Fruit fly (Drosophila melanogaster) whole organism, pupa: ENCODE data around the gene CG10958.

Experiments
- CG10348 ChIP-seq: fragments of 200-800 bp; sonication (Bioruptor generic); IDR thresholded peaks from 2 replicates; pipeline ENCODE4 v1.3.6; 2022; ENCODE audit warnings: missing biosample characterization, missing genetic modification characterization
- CG12605 ChIP-seq: fragments of 200-800 bp; sonication (Bioruptor generic); IDR thresholded peaks from 2 replicates; pipeline ENCODE4 v1.3.6; 2022; ENCODE audit warnings: missing biosample characterization, missing genetic modification characterization
- CG13204 ChIP-seq: fragments of 200-800 bp; sonication (Bioruptor generic); optimal IDR thresholded peaks from 2 replicates; lab custom pipeline; 2018; ENCODE audit warnings: missing biosample characterization, mild to moderate bottlenecking, missing genetic modification characterization, moderate library complexity
- CG14655 ChIP-seq: fragments of 200-800 bp; sonication (Bioruptor generic); optimal IDR thresholded peaks from 3 replicates; lab custom pipeline; 2017; ENCODE audit warnings: mild to moderate bottlenecking, missing biosample characterization, missing genetic modification reagents, missing genetic modification characterization
- CG15710 ChIP-seq: fragments of 200-800 bp; sonication (Bioruptor generic); optimal IDR thresholded peaks from 2 replicates; lab custom pipeline; 2018; ENCODE audit warnings: missing biosample characterization, mild to moderate bottlenecking, missing genetic modification characterization, moderate library complexity
- CG17806 ChIP-seq: fragments of 200-800 bp; sonication (Bioruptor generic); optimal IDR thresholded peaks from 2 replicates; lab custom pipeline; 2018; ENCODE audit warnings: missing biosample characterization, mild to moderate bottlenecking, missing genetic modification characterization, moderate library complexity
- CG32121 ChIP-seq: fragments of 200-800 bp; sonication (Bioruptor generic); IDR thresholded peaks from 2 replicates; pipeline ENCODE4 v1.3.6; 2022; ENCODE audit warnings: missing biosample characterization, missing genetic modification characterization
- CG34367 ChIP-seq: fragments of 200-800 bp; sonication (Bioruptor generic); optimal IDR thresholded peaks from 2 replicates; lab custom pipeline; 2018; ENCODE audit warnings: missing biosample characterization, mild to moderate bottlenecking, missing genetic modification characterization
- CG4496 ChIP-seq: fragments of 200-800 bp; sonication (Bioruptor generic); IDR thresholded peaks from 3 replicates; pipeline ENCODE4 v1.3.6; 2022; ENCODE audit warnings: missing biosample characterization, missing genetic modification characterization
- CG8159 ChIP-seq: fragments of 200-800 bp; sonication (Bioruptor generic); optimal IDR thresholded peaks from 3 replicates; lab custom pipeline; 2018; ENCODE audit warnings: missing biosample characterization, mild to moderate bottlenecking, missing genetic modification characterization, moderate library complexity
- CG8301 ChIP-seq: fragments of 200-800 bp; sonication (Bioruptor generic); optimal IDR thresholded peaks from 2 replicates; lab custom pipeline; 2018; ENCODE audit warnings: missing biosample characterization, mild to moderate bottlenecking, missing genetic modification characterization
- CG9948 ChIP-seq: fragments of 200-800 bp; sonication (Bioruptor generic); optimal IDR thresholded peaks from 2 replicates; lab custom pipeline; 2018; ENCODE audit warnings: missing biosample characterization, mild to moderate bottlenecking, missing genetic modification characterization, moderate library complexity
- D1 ChIP-seq: fragments of 200-800 bp; sonication (Bioruptor generic); optimal IDR thresholded peaks from 2 replicates; lab custom pipeline; 2018; ENCODE audit warnings: missing biosample characterization, mild to moderate bottlenecking, missing genetic modification characterization, moderate library complexity
- EcR ChIP-seq: fragments of 200-800 bp; sonication (Bioruptor generic); optimal IDR thresholded peaks from 3 replicates; lab custom pipeline; 2019; ENCODE audit warnings: missing biosample characterization, missing genetic modification characterization, mild to moderate bottlenecking, moderate library complexity, missing genetic modification reagents
- Ets98B ChIP-seq: fragments of 200-800 bp; sonication (Bioruptor generic); IDR thresholded peaks from 2 replicates; pipeline ENCODE4 v1.3.6; 2022; ENCODE audit warnings: missing biosample characterization, missing genetic modification characterization
- Pif1A ChIP-seq: fragments of 200-800 bp; sonication (Bioruptor generic); optimal IDR thresholded peaks from 3 replicates; lab custom pipeline; 2016; ENCODE audit warnings: missing biosample characterization, missing genetic modification characterization
- Pif1B ChIP-seq: fragments of 200-800 bp; sonication (Bioruptor generic); optimal IDR thresholded peaks from 3 replicates; lab custom pipeline; 2016; ENCODE audit warnings: missing biosample characterization, missing genetic modification characterization
- Snoo ChIP-seq: fragments of 200-800 bp; sonication (Bioruptor generic); optimal IDR thresholded peaks from 3 replicates; lab custom pipeline; 2017; ENCODE audit warnings: missing biosample characterization, mild to moderate bottlenecking, missing genetic modification characterization, inconsistent platforms
- fd96Ca ChIP-seq: fragments of 200-800 bp; sonication (Bioruptor generic); IDR thresholded peaks from 3 replicates; pipeline ENCODE4 v1.3.6; 2022; ENCODE audit warnings: missing biosample characterization, missing genetic modification characterization
- gl ChIP-seq: fragments of 200-800 bp; sonication (Bioruptor generic); optimal IDR thresholded peaks from 2 replicates; lab custom pipeline; 2018; ENCODE audit warnings: missing biosample characterization, mild to moderate bottlenecking, missing genetic modification characterization
- rn ChIP-seq: fragments of 200-800 bp; sonication (Bioruptor generic); IDR thresholded peaks from 2 replicates; pipeline ENCODE4 v1.3.6; 2022; ENCODE audit warnings: missing biosample characterization, missing genetic modification characterization

Gene CG10958

dm6 chrX:8115343-8115676 is 16.8 kb upstream of the CG10958 start:
- no peak for TF ChIP-seq CG8301 (tag; lab: Kevin White, UChicago)

dm6 chrX:8115717-8116311 is 16.3 kb upstream of the CG10958 start, which contains the start of gene Gclc:
Gene Gclc, minus strand, starts transcription at chrX:8116147.
- peak; percentile 0 for TF ChIP-seq Pif1B (GFP tag; lab: Kevin White, UChicago)
- peak; percentile 23 for TF ChIP-seq Pif1A
- TF ChIP-seq CG13204 (GFP tag; lab: Kevin White, UChicago), result no peak
- TF ChIP-seq fd96Ca (GFP tag; lab: Robert Waterston, UW), result no peak
- TF ChIP-seq CG12605 (GFP tag; lab: Robert Waterston, UW), result no peak
- TF ChIP-seq gl (tag; lab: Kevin White, UChicago), result no peak
- no peak for TF ChIP-seq CG10348
- no peak for TF ChIP-seq CG4496 (GFP tag; lab: Robert Waterston, UW)
- no peak for TF ChIP-seq EcR (GFP tag; lab: Kevin White, UChicago)
- no peak for TF ChIP-seq CG9948 (tag; lab: Kevin White, UChicago)
- no peak for TF ChIP-seq Snoo (tag; lab: Kevin White, UChicago)
- no peak for TF ChIP-seq D1 (tag; lab: Kevin White, UChicago)
- TF ChIP-seq CG34367, result no peak

dm6 chrX:8116813-8117212 is 15.3 kb upstream of the CG10958 start, which contains the start of gene CG1575:
Gene CG1575, plus strand, starts transcription at chrX:8117012.
- TF ChIP-seq fd96Ca (GFP tag; lab: Robert Waterston, UW) (no peak), CG32121 (GFP tag; lab: Robert Waterston, UW) (no peak), CG13204 (GFP tag; lab: Kevin White, UChicago) (no peak), CG17806 (no peak), gl (tag; lab: Kevin White, UChicago) (no peak), CG14655 (GFP tag; lab: Kevin White, UChicago) (no peak), D1 (tag; lab: Kevin White, UChicago) (no peak), CG10348 (no peak), CG8159 (tag; lab: Kevin White, UChicago) (no peak), CG15710 (tag; lab: Kevin White, UChicago) (no peak), rn (GFP tag; lab: Robert Waterston, UW) (no peak), Snoo (tag; lab: Kevin White, UChicago) (no peak), Pif1A (no peak), Ets98B (GFP tag; lab: Robert Waterston, UW) (no peak), Pif1B (GFP tag; lab: Kevin White, UChicago) (no peak), CG34367 (no peak), CG9948 (tag; lab: Kevin White, UChicago) (no peak)

dm6 chrX:8120939-8121338 is 11.1 kb upstream of the CG10958 start, which contains the start of gene CG2260:
Gene CG2260, minus strand, starts transcription at chrX:8121147.
- no peak for TF ChIP-seq fd96Ca (GFP tag; lab: Robert Waterston, UW)
- no peak for TF ChIP-seq CG9948 (tag; lab: Kevin White, UChicago)
- TF ChIP-seq CG17806, result no peak
- TF ChIP-seq CG13204 (GFP tag; lab: Kevin White, UChicago), result no peak
- TF ChIP-seq CG8159 (tag; lab: Kevin White, UChicago), result no peak
- TF ChIP-seq CG14655 (GFP tag; lab: Kevin White, UChicago), result no peak
- no peak for TF ChIP-seq CG10348
- TF ChIP-seq Ets98B (GFP tag; lab: Robert Waterston, UW), result no peak
- no peak for TF ChIP-seq Pif1B (GFP tag; lab: Kevin White, UChicago)
- no peak for TF ChIP-seq CG4496 (GFP tag; lab: Robert Waterston, UW)
- TF ChIP-seq CG12605 (GFP tag; lab: Robert Waterston, UW), result no peak
- no peak for TF ChIP-seq CG15710 (tag; lab: Kevin White, UChicago)
- no peak for TF ChIP-seq CG8301 (tag; lab: Kevin White, UChicago)
- TF ChIP-seq EcR (GFP tag; lab: Kevin White, UChicago), result no peak
- TF ChIP-seq Pif1A, result no peak

- peak; percentile 49 for TF ChIP-seq Pif1B (GFP tag; lab: Kevin White, UChicago)
- peak; percentile 21 for TF ChIP-seq CG34367
- TF ChIP-seq CG32121 (GFP tag; lab: Robert Waterston, UW), result peak; percentile 62
- TF ChIP-seq CG13204 (GFP tag; lab: Kevin White, UChicago), result no peak
- TF ChIP-seq CG17806, result peak; percentile 33
- peak; percentile 60; the same call in 1 of the 3 replicates for TF ChIP-seq CG4496 (GFP tag; lab: Robert Waterston, UW)
- TF ChIP-seq CG12605 (GFP tag; lab: Robert Waterston, UW), result peak; percentile 18
- TF ChIP-seq CG14655 (GFP tag; lab: Kevin White, UChicago), result peak; percentile 66
- no peak for TF ChIP-seq EcR (GFP tag; lab: Kevin White, UChicago)
- TF ChIP-seq Pif1A, result peak; percentile 38
- 0 out of 2 replicates have a peak, but pooled peaks have one; percentile 40 for TF ChIP-seq Ets98B (GFP tag; lab: Robert Waterston, UW)
- TF ChIP-seq CG10348, result no peak
- TF ChIP-seq D1 (tag; lab: Kevin White, UChicago), result no peak
- peak; percentile 38 for TF ChIP-seq CG15710 (tag; lab: Kevin White, UChicago)
- peak; percentile 38 for TF ChIP-seq CG9948 (tag; lab: Kevin White, UChicago)
- peak; percentile 65 for TF ChIP-seq CG8301 (tag; lab: Kevin White, UChicago)
- TF ChIP-seq fd96Ca (GFP tag; lab: Robert Waterston, UW), result peak; percentile 57; the same call in 2 of the 3 replicates
- no peak for TF ChIP-seq Snoo (tag; lab: Kevin White, UChicago)
- TF ChIP-seq gl (tag; lab: Kevin White, UChicago), result no peak
- peak; percentile 50 for TF ChIP-seq CG8159 (tag; lab: Kevin White, UChicago)
- TF ChIP-seq rn (GFP tag; lab: Robert Waterston, UW), result no peak
Observed at dm6 chrX:8122834-8123233, 9.3 kb upstream of the CG10958 start.
